Worm (Caenorhabditis elegans): ENCODE results near the gene gst-41.
A peak's percentile ranks its signal among the peaks of the same experiment; 100 is the strongest.

gst-41 gene

ce11 chrV:7432441-7433146, 33.5 kb upstream of the gst-41 start:
- TF ChIP-seq athp-1 (tag; optimal IDR thresholded peaks at IDR 0.05): peak; percentile 46
- peak; percentile 18; the same call in 1 of the 2 replicates for TF ChIP-seq hmg-1.2 (GFP tag; IDR thresholded peaks at IDR 0.05)
- peak; percentile 65 for TF ChIP-seq dox-1 (GFP tag; IDR thresholded peaks at IDR 0.05)
- TF ChIP-seq madf-3 (GFP tag; IDR thresholded peaks at IDR 0.05): 0 out of 2 replicates have a peak, but pooled peaks have one; percentile 2
- TF ChIP-seq cebp-2 (GFP tag; IDR thresholded peaks at IDR 0.05): no peak
- peak; percentile 79 for TF ChIP-seq nfyb-1 (GFP tag; IDR thresholded peaks at IDR 0.05)
- TF ChIP-seq ztf-3 (GFP tag; optimal IDR thresholded peaks at IDR 0.05): peak; percentile 22
- peak; percentile 39 for TF ChIP-seq atf-7 (tag; optimal IDR thresholded peaks at IDR 0.05)
- TF ChIP-seq K12H6.12 (tag; optimal IDR thresholded peaks at IDR 0.05): peak; percentile 2
- TF ChIP-seq fkh-3 (tag; optimal IDR thresholded peaks at IDR 0.05): peak; percentile 1
- peak; percentile 4 for TF ChIP-seq mxl-1 (tag; optimal IDR thresholded peaks at IDR 0.05)
- no peak for TF ChIP-seq aptf-2 (GFP tag; conservative IDR thresholded peaks at IDR 0.05)
- no peak for TF ChIP-seq attf-3 (GFP tag; conservative IDR thresholded peaks at IDR 0.05)
- TF ChIP-seq madf-8 (GFP tag; conservative IDR thresholded peaks at IDR 0.05): no peak
- TF ChIP-seq Y56A3A.18 (GFP tag; IDR thresholded peaks at IDR 0.05): peak; percentile 56
- TF ChIP-seq mes-4 (tag; optimal IDR thresholded peaks at IDR 0.05): no peak
- TF ChIP-seq akir-1 (GFP tag; optimal IDR thresholded peaks at IDR 0.05): no peak
- 0 out of 2 replicates have a peak, but pooled peaks have one; percentile 8 for TF ChIP-seq ekl-4 (GFP tag; IDR thresholded peaks at IDR 0.05)
- no peak for TF ChIP-seq bed-2 (GFP tag; IDR thresholded peaks at IDR 0.05)
- TF ChIP-seq ama-1 (optimal IDR thresholded peaks at IDR 0.05): peak; percentile 88
- TF ChIP-seq ama-1 (GFP tag; optimal IDR thresholded peaks at IDR 0.05): no peak
- TF ChIP-seq F23B12.7 (tag; optimal IDR thresholded peaks at IDR 0.05; ENCODE audit: insufficient read depth): no peak
- 0 out of 2 replicates have a peak, but pooled peaks have one; percentile 38 for TF ChIP-seq nfya-2 (GFP tag; IDR thresholded peaks at IDR 0.05)
- TF ChIP-seq F33H1.4 (GFP tag; IDR thresholded peaks at IDR 0.05): no peak
- no peak for TF ChIP-seq let-526 (GFP tag; IDR thresholded peaks at IDR 0.05)
- TF ChIP-seq hsf-1 (GFP tag; IDR thresholded peaks at IDR 0.05): no peak
- peak; percentile 53 for TF ChIP-seq tlf-1 (GFP tag; optimal IDR thresholded peaks at IDR 0.05)
- no peak for TF ChIP-seq F22D6.2 (tag; optimal IDR thresholded peaks at IDR 0.05)
- no peak for TF ChIP-seq mcd-1 (GFP tag; IDR thresholded peaks at IDR 0.05)
- no peak for TF ChIP-seq die-1 (tag; optimal IDR thresholded peaks at IDR 0.05)
- TF ChIP-seq pha-4 (tag; optimal IDR thresholded peaks at IDR 0.05): peak; percentile 83
- TF ChIP-seq pbrm-1 (GFP tag; IDR thresholded peaks at IDR 0.05): peak; percentile 64; the same call in 1 of the 2 replicates
- peak in 1 of 2 experiments; percentile 42 for TF ChIP-seq let-607 (tag; optimal IDR thresholded peaks at IDR 0.05)
- peak; percentile 82 for TF ChIP-seq madf-10 (tag; optimal IDR thresholded peaks at IDR 0.05)
- TF ChIP-seq egl-18 (GFP tag; IDR thresholded peaks at IDR 0.05): no peak
- peak; percentile 22; the same call in 1 of the 2 replicates for TF ChIP-seq madf-6 (GFP tag; IDR thresholded peaks at IDR 0.05)
- peak; percentile 44; the same call in 1 of the 2 replicates for TF ChIP-seq egl-44 (GFP tag; IDR thresholded peaks at IDR 0.05)
- TF ChIP-seq ceh-40 (GFP tag; IDR thresholded peaks at IDR 0.05): 0 out of 2 replicates have a peak, but pooled peaks have one; percentile 6
- TF ChIP-seq egrh-3 (GFP tag; IDR thresholded peaks at IDR 0.05): no peak
- TF ChIP-seq hrde-1 (tag; optimal IDR thresholded peaks at IDR 0.05; ENCODE audit: borderline replicate concordance): no peak
- no peak for TF ChIP-seq rcor-1 (GFP tag; IDR thresholded peaks at IDR 0.05)
- no peak for TF ChIP-seq nfya-1 (tag; optimal IDR thresholded peaks at IDR 0.05; ENCODE audit: borderline replicate concordance, insufficient read depth)
- no peak for TF ChIP-seq Y53F4B.3 (GFP tag; IDR thresholded peaks at IDR 0.05)
- TF ChIP-seq nhr-27 (tag; optimal IDR thresholded peaks at IDR 0.05): peak; percentile 33
- no peak for TF ChIP-seq T26A5.8 (tag; optimal IDR thresholded peaks at IDR 0.05)
- peak; percentile 96 for TF ChIP-seq F52B5.7 (tag; optimal IDR thresholded peaks at IDR 0.05)
- no peak for TF ChIP-seq mel-28 (tag; optimal IDR thresholded peaks at IDR 0.05; ENCODE audit: borderline replicate concordance)
- TF ChIP-seq F37B4.10 (GFP tag; IDR thresholded peaks at IDR 0.05): no peak
